Fruit fly (Drosophila melanogaster) Kc167 (cell line): ENCODE measurements around the gene CG34290.

Experiments used
- Myc ChIP-seq: fragments of >200 bp; optimal IDR thresholded peaks from 2 replicates; lab custom pipeline; 2017; ENCODE audit warnings: missing external identifiers
- Sin3A ChIP-seq: fragments of >200 bp; optimal IDR thresholded peaks from 2 replicates; lab custom pipeline; 2018; ENCODE audit warnings: missing external identifiers
- h ChIP-seq: fragments of >200 bp; optimal IDR thresholded peaks from 3 replicates; lab custom pipeline; 2018; ENCODE audit warnings: missing external identifiers
- insv ChIP-seq: fragments of >200 bp; optimal IDR thresholded peaks from 3 replicates; lab custom pipeline; 2018; ENCODE audit warnings: missing external identifiers
- psq ChIP-seq: fragments of >200 bp; optimal IDR thresholded peaks from 2 replicates; lab custom pipeline; 2017; ENCODE audit warnings: missing external identifiers
- ttk ChIP-seq: sonication (Bioruptor generic); optimal IDR thresholded peaks from 2 replicates; lab custom pipeline; 2017; ENCODE audit warnings: missing external identifiers

Gene CG34290

dm6 chr3R:24289768-24290349 lies at the start of gene CG34290, which contains the start of gene Uck:
TSS of gene CG34290 (minus strand) at chr3R:24289818.
TSS of gene Uck (plus strand) at chr3R:24290172.
- TF ChIP-seq insv (lab: Kevin White, UChicago) (no peak), Myc (lab: Kevin White, UChicago) (no peak), ttk (lab: Kevin White, UChicago) (no peak), Sin3A (lab: Kevin White, UChicago) (no peak), h (lab: Kevin White, UChicago) (no peak), psq (no peak)

- no peak for TF ChIP-seq ttk (lab: Kevin White, UChicago)
- no peak for TF ChIP-seq Sin3A (lab: Kevin White, UChicago)
- no peak for TF ChIP-seq psq
- TF ChIP-seq h (lab: Kevin White, UChicago): no peak
- TF ChIP-seq Myc (lab: Kevin White, UChicago): no peak
- TF ChIP-seq insv (lab: Kevin White, UChicago): no peak
Measured at dm6 chr3R:24336622-24337021, 47.0 kb upstream of the CG34290 start, which contains the start of gene CG6432. TSS of gene CG6432 (plus strand) at chr3R:24336922.

dm6 chr3R:24333182-24333808 lies 43.7 kb upstream of the CG34290 start, which contains the start of the genes Rrp5 and Dis3:
TSS of gene Rrp5 (minus strand) at chr3R:24333316.
TSS of gene Dis3 (plus strand) at chr3R:24333433.
- TF ChIP-seq Sin3A (lab: Kevin White, UChicago) (no peak), ttk (lab: Kevin White, UChicago) (no peak), Myc (lab: Kevin White, UChicago) (no peak), insv (lab: Kevin White, UChicago) (no peak), psq (no peak), h (lab: Kevin White, UChicago) (no peak)

- TF ChIP-seq Sin3A (lab: Kevin White, UChicago): no peak
- no peak for TF ChIP-seq ttk (lab: Kevin White, UChicago)
- TF ChIP-seq Myc (lab: Kevin White, UChicago): no peak
- TF ChIP-seq psq: no peak
- TF ChIP-seq h (lab: Kevin White, UChicago): no peak
- TF ChIP-seq insv (lab: Kevin White, UChicago): no peak
Measured at dm6 chr3R:24320342-24320711, 30.7 kb upstream of the CG34290 start.

dm6 chr3R:24319632-24320341 lies 30.2 kb upstream of the CG34290 start:
- no peak for TF ChIP-seq insv (lab: Kevin White, UChicago)
- TF ChIP-seq ttk (lab: Kevin White, UChicago): no peak
- no peak for TF ChIP-seq h (lab: Kevin White, UChicago)
- TF ChIP-seq Myc (lab: Kevin White, UChicago): no peak
- no peak for TF ChIP-seq psq
- no peak for TF ChIP-seq Sin3A (lab: Kevin White, UChicago)

- TF ChIP-seq ttk (lab: Kevin White, UChicago) (no peak), insv (lab: Kevin White, UChicago) (no peak), psq (no peak), Myc (lab: Kevin White, UChicago) (no peak), h (lab: Kevin White, UChicago) (no peak), Sin3A (lab: Kevin White, UChicago) (no peak)
Measured at dm6 chr3R:24319083-24319381, 29.4 kb upstream of the CG34290 start.

dm6 chr3R:24318217-24319082 lies 28.8 kb upstream of the CG34290 start, which contains the start of the genes Nab2 and BRWD3:
TSS of gene Nab2 (minus strand) at chr3R:24318419.
TSS of gene BRWD3 (plus strand) at chr3R:24319000.
- TF ChIP-seq insv (lab: Kevin White, UChicago): no peak
- no peak for TF ChIP-seq h (lab: Kevin White, UChicago)
- TF ChIP-seq Sin3A (lab: Kevin White, UChicago): no peak
- TF ChIP-seq psq: no peak
- no peak for TF ChIP-seq Myc (lab: Kevin White, UChicago)
- TF ChIP-seq ttk (lab: Kevin White, UChicago): no peak

dm6 chr3R:24303060-24303459 lies 13.4 kb upstream of the CG34290 start:
- no peak for TF ChIP-seq h (lab: Kevin White, UChicago)
- TF ChIP-seq psq: no peak
- TF ChIP-seq ttk (lab: Kevin White, UChicago): no peak
- TF ChIP-seq Myc (lab: Kevin White, UChicago): no peak
- no peak for TF ChIP-seq insv (lab: Kevin White, UChicago)
- no peak for TF ChIP-seq Sin3A (lab: Kevin White, UChicago)

- TF ChIP-seq h (lab: Kevin White, UChicago) (no peak), ttk (lab: Kevin White, UChicago) (no peak), psq (no peak), Myc (lab: Kevin White, UChicago) (no peak), Sin3A (lab: Kevin White, UChicago) (no peak), insv (lab: Kevin White, UChicago) (no peak)
Measured at dm6 chr3R:24301520-24301919, 11.9 kb upstream of the CG34290 start.

- TF ChIP-seq Myc (lab: Kevin White, UChicago) (no peak), psq (no peak), ttk (lab: Kevin White, UChicago) (no peak), h (lab: Kevin White, UChicago) (no peak), Sin3A (lab: Kevin White, UChicago) (no peak), insv (lab: Kevin White, UChicago) (no peak)
Measured at dm6 chr3R:24299148-24299547, 9.5 kb upstream of the CG34290 start.
